Fruit fly (Drosophila melanogaster) whole organism, prepupa: Measurements from ENCODE around the gene CG7289.

Experiments used
- CG10631 ChIP-seq: fragments of 200-800 bp; sonication (Bioruptor generic); optimal IDR thresholded peaks from 2 replicates; lab custom pipeline; 2016; ENCODE audit warnings: missing biosample characterization, missing genetic modification characterization
- CG10669 ChIP-seq: fragments of 200-800 bp; sonication (Bioruptor generic); optimal IDR thresholded peaks from 3 replicates; lab custom pipeline; 2018; ENCODE audit warnings: missing biosample characterization, mild to moderate bottlenecking, missing genetic modification characterization, moderate library complexity
- CG11294 ChIP-seq: fragments of 200-800 bp; sonication (Bioruptor generic); IDR thresholded peaks from 2 replicates; pipeline ENCODE4 v1.3.6; 2022; ENCODE audit warnings: missing biosample characterization, missing genetic modification characterization
- CG11762 ChIP-seq: fragments of 200-800 bp; sonication (Bioruptor generic); optimal IDR thresholded peaks from 3 replicates; lab custom pipeline; 2016; ENCODE audit warnings: missing biosample characterization, missing genetic modification characterization; ENCODE audit not compliant: insufficient read depth
- CG11902 ChIP-seq: fragments of 200-800 bp; sonication (Bioruptor generic); optimal IDR thresholded peaks from 3 replicates; lab custom pipeline; 2016; ENCODE audit warnings: missing biosample characterization, missing genetic modification characterization
- CG1621 ChIP-seq: fragments of 200-800 bp; sonication (Bioruptor generic); optimal IDR thresholded peaks from 3 replicates; lab custom pipeline; 2018; ENCODE audit warnings: missing biosample characterization, mild to moderate bottlenecking, missing genetic modification characterization
- CG16779 ChIP-seq: fragments of 200-800 bp; sonication (Bioruptor generic); optimal IDR thresholded peaks from 3 replicates; lab custom pipeline; 2017; ENCODE audit warnings: missing biosample characterization, mild to moderate bottlenecking, missing genetic modification characterization
- CG31627 ChIP-seq: fragments of 200-800 bp; sonication (Bioruptor generic); optimal IDR thresholded peaks from 3 replicates; lab custom pipeline; 2016; ENCODE audit warnings: missing biosample characterization, missing genetic modification characterization
- CG32006 ChIP-seq: fragments of 200-800 bp; sonication (Bioruptor generic); optimal IDR thresholded peaks from 3 replicates; lab custom pipeline; 2017; ENCODE audit warnings: missing biosample characterization, mild to moderate bottlenecking, missing genetic modification characterization
- CG3919 ChIP-seq: fragments of 200-800 bp; sonication (Bioruptor generic); optimal IDR thresholded peaks from 3 replicates; lab custom pipeline; 2016; ENCODE audit warnings: missing biosample characterization, missing genetic modification characterization
- CG4318 ChIP-seq: fragments of 200-800 bp; sonication (Bioruptor generic); optimal IDR thresholded peaks from 3 replicates; lab custom pipeline; 2017; ENCODE audit warnings: missing biosample characterization, mild to moderate bottlenecking, missing genetic modification characterization
- CG6163 ChIP-seq: fragments of 200-800 bp; sonication (Bioruptor generic); IDR thresholded peaks from 3 replicates; pipeline ENCODE4 v1.3.6; 2022; ENCODE audit warnings: missing biosample characterization, missing genetic modification characterization
- CG6276 ChIP-seq: fragments of 200-800 bp; sonication (Bioruptor generic); optimal IDR thresholded peaks from 2 replicates; lab custom pipeline; 2017; ENCODE audit warnings: missing biosample characterization, mild to moderate bottlenecking, missing genetic modification characterization
- CG6792 ChIP-seq: fragments of 200-800 bp; sonication (Bioruptor generic); optimal IDR thresholded peaks from 3 replicates; lab custom pipeline; 2016; ENCODE audit warnings: missing biosample characterization, missing genetic modification characterization
- CG6854 ChIP-seq: fragments of 200-800 bp; sonication (Bioruptor generic); optimal IDR thresholded peaks from 2 replicates; lab custom pipeline; 2017; ENCODE audit warnings: missing biosample characterization, mild to moderate bottlenecking, missing genetic modification characterization
- CG8119 ChIP-seq: fragments of 200-800 bp; sonication (Bioruptor generic); IDR thresholded peaks from 3 replicates; pipeline ENCODE4 v1.3.6; 2022; ENCODE audit warnings: missing biosample characterization, missing genetic modification characterization
- CG8319 ChIP-seq: fragments of 200-800 bp; sonication (Bioruptor generic); optimal IDR thresholded peaks from 3 replicates; lab custom pipeline; 2016; ENCODE audit warnings: missing biosample characterization, missing genetic modification characterization
- CG9139 ChIP-seq: fragments of 200-800 bp; sonication (Bioruptor generic); optimal IDR thresholded peaks from 3 replicates; lab custom pipeline; 2017; ENCODE audit warnings: missing biosample characterization, mild to moderate bottlenecking, missing genetic modification characterization
- Eip78C ChIP-seq: fragments of 200-800 bp; sonication (Bioruptor generic); peaks from one replicate; lab custom pipeline; 2016; ENCODE audit warnings: missing biosample characterization, missing genetic modification characterization
- Eip93F ChIP-seq: fragments of 200-800 bp; sonication (Bioruptor generic); optimal IDR thresholded peaks from 2 replicates; lab custom pipeline; 2016; ENCODE audit warnings: missing biosample characterization, mild to moderate bottlenecking, missing genetic modification characterization
- Ets96B ChIP-seq: fragments of 200-800 bp; optimal IDR thresholded peaks from 2 replicates; lab custom pipeline; 2019; ENCODE audit warnings: missing biosample characterization, mild to moderate bottlenecking, missing genetic modification characterization, moderate library complexity
- Gug ChIP-seq: fragments of 200-800 bp; sonication (Bioruptor generic); IDR thresholded peaks from 2 replicates; pipeline ENCODE4 v1.3.6; 2022; ENCODE audit warnings: missing biosample characterization, missing genetic modification characterization
- Hr38 ChIP-seq: sonication (Bioruptor generic); optimal IDR thresholded peaks from 2 replicates; lab custom pipeline; 2016; ENCODE audit warnings: missing biosample characterization, missing genetic modification characterization
- Hr39 ChIP-seq: fragments of 200-800 bp; sonication (Bioruptor generic); optimal IDR thresholded peaks from 2 replicates; lab custom pipeline; 2016; ENCODE audit warnings: missing biosample characterization, missing genetic modification characterization
- Hr4 ChIP-seq: fragments of 200-800 bp; sonication (Bioruptor generic); optimal IDR thresholded peaks from 3 replicates; lab custom pipeline; 2016; ENCODE audit warnings: missing biosample characterization, missing genetic modification characterization
- Lpt ChIP-seq: fragments of 200-800 bp; sonication (Bioruptor generic); optimal IDR thresholded peaks from 3 replicates; lab custom pipeline; 2016; ENCODE audit warnings: missing biosample characterization, missing genetic modification characterization
- Met ChIP-seq: fragments of 200-800 bp; sonication (Bioruptor generic); optimal IDR thresholded peaks from 3 replicates; lab custom pipeline; 2016; ENCODE audit warnings: missing biosample characterization, missing genetic modification characterization
- OdsH ChIP-seq: fragments of 200-800 bp; sonication (Bioruptor generic); optimal IDR thresholded peaks from 3 replicates; lab custom pipeline; 2016; ENCODE audit warnings: missing biosample characterization, missing genetic modification characterization
- Smox ChIP-seq: fragments of 200-800 bp; sonication (Bioruptor generic); optimal IDR thresholded peaks from 3 replicates; lab custom pipeline; 2016; ENCODE audit warnings: missing biosample characterization, missing genetic modification characterization
- Sox102F ChIP-seq: fragments of 200-800 bp; sonication (Bioruptor generic); optimal IDR thresholded peaks from 2 replicates; lab custom pipeline; 2016; ENCODE audit warnings: missing biosample characterization, mild to moderate bottlenecking, missing genetic modification characterization
- Sox15 ChIP-seq: fragments of 200-800 bp; sonication (Bioruptor generic); optimal IDR thresholded peaks from 3 replicates; lab custom pipeline; 2016; ENCODE audit warnings: missing biosample characterization, missing genetic modification characterization
- achi ChIP-seq: fragments of 200-800 bp; sonication (Bioruptor generic); optimal IDR thresholded peaks from 3 replicates; lab custom pipeline; 2016; ENCODE audit warnings: missing biosample characterization, missing genetic modification characterization
- acj6 ChIP-seq: fragments of 200-800 bp; sonication (Bioruptor generic); optimal IDR thresholded peaks from 3 replicates; lab custom pipeline; 2016; ENCODE audit warnings: missing biosample characterization, missing genetic modification characterization
- dsx ChIP-seq: fragments of 200-800 bp; optimal IDR thresholded peaks from 3 replicates; lab custom pipeline; 2019; ENCODE audit warnings: missing biosample characterization, mild to moderate bottlenecking, missing genetic modification characterization, moderate library complexity; ENCODE audit not compliant: poor library complexity, severe bottlenecking
- eg ChIP-seq: fragments of 200-800 bp; sonication (Bioruptor generic); IDR thresholded peaks from 3 replicates; pipeline ENCODE4 v1.3.6; 2022; ENCODE audit warnings: missing biosample characterization, missing genetic modification characterization
- esn ChIP-seq: fragments of 200-800 bp; sonication (Bioruptor generic); optimal IDR thresholded peaks from 2 replicates; lab custom pipeline; 2016; ENCODE audit warnings: missing biosample characterization, mild to moderate bottlenecking, missing genetic modification characterization, moderate library complexity
- fd85E ChIP-seq: fragments of 200-800 bp; sonication (Bioruptor generic); optimal IDR thresholded peaks from 3 replicates; lab custom pipeline; 2016; ENCODE audit warnings: missing biosample characterization, missing genetic modification characterization
- fkh ChIP-seq: fragments of 200-800 bp; sonication (Bioruptor generic); optimal IDR thresholded peaks from 3 replicates; lab custom pipeline; 2017; ENCODE audit warnings: missing biosample characterization, mild to moderate bottlenecking, missing genetic modification characterization, moderate library complexity
- lz ChIP-seq: fragments of 200-800 bp; sonication (Bioruptor generic); optimal IDR thresholded peaks from 3 replicates; lab custom pipeline; 2016; ENCODE audit warnings: missing biosample characterization, missing genetic modification characterization
- net ChIP-seq: fragments of 200-800 bp; sonication (Bioruptor generic); optimal IDR thresholded peaks from 3 replicates; lab custom pipeline; 2016; ENCODE audit warnings: missing biosample characterization, missing genetic modification characterization
- pdm3 ChIP-seq: fragments of 200-800 bp; sonication (Bioruptor generic); optimal IDR thresholded peaks from 3 replicates; lab custom pipeline; 2016; ENCODE audit warnings: missing biosample characterization, missing genetic modification characterization
- salr ChIP-seq, 2 experiments: fragments of 200-800 bp; sonication (Bioruptor generic); optimal IDR thresholded peaks; 3 replicates each; lab custom pipeline; 2016 to 2018; ENCODE audit warnings: missing biosample characterization in 2 of 2, missing genetic modification characterization in 2 of 2, mild to moderate bottlenecking in 1 of 2
- spab ChIP-seq: fragments of 200-800 bp; sonication (Bioruptor generic); optimal IDR thresholded peaks from 2 replicates; lab custom pipeline; 2017; ENCODE audit warnings: missing biosample characterization, mild to moderate bottlenecking, missing genetic modification characterization, missing genetic modification reagents
- ss ChIP-seq, 2 experiments: fragments of 200-800 bp; sonication (Bioruptor generic); optimal IDR thresholded peaks; 2 replicates in 1 of 2; 3 replicates in 1 of 2; lab custom pipeline; 2017 to 2018; ENCODE audit warnings: mild to moderate bottlenecking in 2 of 2, missing biosample characterization in 2 of 2, missing genetic modification characterization in 2 of 2, moderate library complexity in 1 of 2
- svp ChIP-seq: fragments of 200-800 bp; sonication (Bioruptor generic); peaks from one replicate; lab custom pipeline; 2016; ENCODE audit warnings: missing biosample characterization, missing genetic modification characterization
- vri ChIP-seq: fragments of 200-800 bp; sonication (Bioruptor generic); optimal IDR thresholded peaks from 3 replicates; lab custom pipeline; 2016; ENCODE audit warnings: missing biosample characterization, mild to moderate bottlenecking, missing genetic modification characterization

Gene CG7289

dm6 chr2L:1986343-1987280 is 4.6 kb downstream of the CG7289 start (continued):
- TF ChIP-seq Met (peak; percentile 70), Eip78C (GFP tag; lab: Kevin White, UChicago) (peak; percentile 86), CG32006 (GFP tag; lab: Kevin White, UChicago) (peak; percentile 60), Hr39 (GFP tag; lab: Kevin White, UChicago) (peak; percentile 64)

dm6 chr2L:1987434-1988191 is 5.6 kb downstream of the CG7289 start, which contains the start of gene Got2:
Got2 (minus strand) TSS chr2L:1987758.
- no peak for TF ChIP-seq CG6792 (GFP tag; lab: Kevin White, UChicago)
- TF ChIP-seq CG6163 (GFP tag; lab: Robert Waterston, UW), result peak; percentile 19; the same call in 2 of the 3 replicates
- no peak for TF ChIP-seq spab (GFP tag; lab: Kevin White, UChicago)
- TF ChIP-seq CG10631 (GFP tag; lab: Kevin White, UChicago), result peak; percentile 17
- TF ChIP-seq CG11762 (GFP tag; lab: Kevin White, UChicago), result no peak
- TF ChIP-seq Hr38 (GFP tag; lab: Kevin White, UChicago), result no peak
- no peak for TF ChIP-seq CG4318 (GFP tag; lab: Kevin White, UChicago)
- peak in 1 of 2 experiments; percentile 22 for TF ChIP-seq ss (GFP tag; optimal IDR thresholded peaks at IDR 0.05; lab: Kevin White, UChicago)
- TF ChIP-seq CG6276 (GFP tag; lab: Kevin White, UChicago), result no peak
- TF ChIP-seq Hr39 (GFP tag; lab: Kevin White, UChicago), result peak; percentile 64
- TF ChIP-seq CG6854 (GFP tag; lab: Kevin White, UChicago), result no peak
- TF ChIP-seq fd85E (GFP tag; lab: Kevin White, UChicago), result no peak
- no peak for TF ChIP-seq CG11902 (GFP tag; lab: Kevin White, UChicago)
- peak; percentile 56 for TF ChIP-seq Eip78C (GFP tag; lab: Kevin White, UChicago)
- no peak for TF ChIP-seq acj6 (GFP tag; lab: Kevin White, UChicago)
- TF ChIP-seq eg (GFP tag; lab: Robert Waterston, UW), result no peak
- no peak for TF ChIP-seq fkh (GFP tag; lab: Kevin White, UChicago)
- no peak for TF ChIP-seq Ets96B
- peak in 1 of 2 experiments; percentile 36 for TF ChIP-seq salr (GFP tag; optimal IDR thresholded peaks at IDR 0.05; lab: Kevin White, UChicago)
- TF ChIP-seq lz (GFP tag; lab: Kevin White, UChicago), result no peak
- TF ChIP-seq OdsH (GFP tag; lab: Kevin White, UChicago), result peak; percentile 45
- no peak for TF ChIP-seq CG11294
- no peak for TF ChIP-seq CG10669 (GFP tag; lab: Kevin White, UChicago)
- TF ChIP-seq Sox102F, result no peak
- peak; percentile 45 for TF ChIP-seq pdm3 (GFP tag; lab: Kevin White, UChicago)
- no peak for TF ChIP-seq CG1621 (tag; lab: Kevin White, UChicago)
- TF ChIP-seq CG16779 (tag; lab: Kevin White, UChicago), result no peak
- peak; percentile 22 for TF ChIP-seq dsx (GFP tag; lab: Kevin White, UChicago)
- TF ChIP-seq Met, result peak; percentile 47
- peak; percentile 1 for TF ChIP-seq CG31627
- TF ChIP-seq CG8119, result no peak
- TF ChIP-seq net (GFP tag; lab: Kevin White, UChicago), result no peak
- no peak for TF ChIP-seq Gug
- TF ChIP-seq esn (GFP tag; lab: Kevin White, UChicago), result peak; percentile 4
- TF ChIP-seq Smox (GFP tag; lab: Kevin White, UChicago), result no peak
- peak; percentile 31 for TF ChIP-seq achi (GFP tag; lab: Kevin White, UChicago)
- TF ChIP-seq svp (GFP tag; lab: Kevin White, UChicago), result peak; percentile 91
- TF ChIP-seq vri, result no peak
- TF ChIP-seq Eip93F (GFP tag; lab: Kevin White, UChicago), result peak; percentile 38
- peak; percentile 28 for TF ChIP-seq CG9139 (GFP tag; lab: Kevin White, UChicago)
- TF ChIP-seq CG8319 (GFP tag; lab: Kevin White, UChicago), result no peak
- TF ChIP-seq Lpt (GFP tag; lab: Kevin White, UChicago), result no peak
- TF ChIP-seq Hr4 (GFP tag; lab: Kevin White, UChicago), result no peak
- TF ChIP-seq CG3919, result no peak
- no peak for TF ChIP-seq Sox15 (GFP tag; lab: Kevin White, UChicago)
